Worm (Caenorhabditis elegans) whole organism, L3 larva: ENCODE measurements around the gene lst-6.
A peak's percentile ranks its signal among the peaks of the same experiment; 100 is the strongest.

Experiments used
- R02D3.7 ChIP-seq: fragments of 150-350 bp; optimal IDR thresholded peaks from 2 replicates; lab custom pipeline; 2014; ENCODE audit warnings: missing biosample characterization, missing genetic modification characterization
- ZK546.5 ChIP-seq: sonication (generic microtip); optimal IDR thresholded peaks from 2 replicates; lab custom pipeline; 2017; ENCODE audit warnings: missing biosample characterization, missing genetic modification characterization
- aly-2 ChIP-seq: fragments of 150-350 bp; optimal IDR thresholded peaks from 2 replicates; lab custom pipeline; 2014; ENCODE audit warnings: missing biosample characterization, missing genetic modification characterization
- ama-1 ChIP-seq: fragments of 150-350 bp; optimal IDR thresholded peaks from 2 replicates; lab custom pipeline; 2018
- ceh-16 ChIP-seq: sonication (generic microtip); optimal IDR thresholded peaks from 2 replicates; lab custom pipeline; 2017; ENCODE audit warnings: missing biosample characterization, missing genetic modification characterization
- ceh-28 ChIP-seq: fragments of 150-350 bp; optimal IDR thresholded peaks from 2 replicates; lab custom pipeline; 2014; ENCODE audit warnings: missing biosample characterization, missing genetic modification reagents, missing genetic modification characterization
- ceh-82 ChIP-seq: fragments of 150-350 bp; optimal IDR thresholded peaks from 2 replicates; lab custom pipeline; 2014; ENCODE audit warnings: missing biosample characterization, missing genetic modification characterization
- ceh-9 ChIP-seq: sonication (generic microtip); optimal IDR thresholded peaks from 2 replicates; lab custom pipeline; 2018; ENCODE audit warnings: missing biosample characterization, missing genetic modification characterization
- daf-12 ChIP-seq: fragments of 150-350 bp; optimal IDR thresholded peaks from 2 replicates; lab custom pipeline; 2014; ENCODE audit warnings: missing biosample characterization, missing genetic modification reagents, missing genetic modification characterization
- egl-27 ChIP-seq: sonication (generic microtip); optimal IDR thresholded peaks from 4 replicates; lab custom pipeline; 2017; ENCODE audit warnings: missing biosample characterization, missing genetic modification reagents, missing genetic modification characterization
- egl-5 ChIP-seq: fragments of 150-350 bp; optimal IDR thresholded peaks from 2 replicates; lab custom pipeline; 2017; ENCODE audit warnings: missing biosample characterization, missing genetic modification reagents, missing genetic modification characterization, inconsistent platforms
- elt-1 ChIP-seq: fragments of 150-350 bp; optimal IDR thresholded peaks from 2 replicates; lab custom pipeline; 2014; ENCODE audit warnings: missing biosample characterization, missing genetic modification characterization
- elt-2 ChIP-seq: sonication (generic microtip); optimal IDR thresholded peaks from 2 replicates; lab custom pipeline; 2016; ENCODE audit warnings: missing genetic modification reagents, mild to moderate bottlenecking, missing genetic modification characterization, missing compliant biosample characterization
- elt-3 ChIP-seq, 3 experiments: fragments of 150-350 bp in 1 of 3; sonication (generic microtip) in 2 of 3; optimal IDR thresholded peaks; 2 replicates in 2 of 3; 4 replicates in 1 of 3; lab custom pipeline; 2014 to 2017; ENCODE audit warnings: missing biosample characterization in 3 of 3, missing genetic modification characterization in 3 of 3
- eor-1 ChIP-seq, 2 experiments: fragments of 150-350 bp; optimal IDR thresholded peaks; 2 replicates each; lab custom pipeline; 2014 to 2018; ENCODE audit warnings: missing biosample characterization in 2 of 2, missing genetic modification characterization in 2 of 2
- fkh-10 ChIP-seq: sonication (generic microtip); optimal IDR thresholded peaks from 2 replicates; lab custom pipeline; 2017; ENCODE audit warnings: missing biosample characterization, missing genetic modification reagents, missing genetic modification characterization
- fos-1 ChIP-seq: fragments of 150-350 bp; optimal IDR thresholded peaks from 2 replicates; lab custom pipeline; 2014; ENCODE audit warnings: missing biosample characterization, missing genetic modification characterization
- hmg-11 ChIP-seq: sonication (generic microtip); optimal IDR thresholded peaks from 2 replicates; lab custom pipeline; 2016; ENCODE audit warnings: missing genetic modification characterization, missing compliant biosample characterization
- jun-1 ChIP-seq: fragments of 150-350 bp; optimal IDR thresholded peaks from 2 replicates; lab custom pipeline; 2014; ENCODE audit warnings: missing biosample characterization, missing genetic modification reagents, missing genetic modification characterization
- lin-15B ChIP-seq: fragments of 150-350 bp; optimal IDR thresholded peaks from 2 replicates; lab custom pipeline; 2014; ENCODE audit warnings: missing biosample characterization, missing genetic modification characterization
- lin-39 ChIP-seq: fragments of 150-350 bp; optimal IDR thresholded peaks from 2 replicates; lab custom pipeline; 2018; ENCODE audit warnings: missing biosample characterization, missing genetic modification reagents, missing genetic modification characterization
- lsy-12 ChIP-seq: sonication (generic microtip); optimal IDR thresholded peaks from 2 replicates; lab custom pipeline; 2016; ENCODE audit warnings: mild to moderate bottlenecking, missing genetic modification characterization, missing compliant biosample characterization
- mdl-1 ChIP-seq: fragments of 150-350 bp; optimal IDR thresholded peaks from 2 replicates; lab custom pipeline; 2014; ENCODE audit warnings: missing biosample characterization, missing genetic modification characterization
- mml-1 ChIP-seq: fragments of 150-350 bp; sonication (generic microtip); optimal IDR thresholded peaks from 3 replicates; lab custom pipeline; 2014; ENCODE audit warnings: missing biosample characterization, missing genetic modification characterization
- nfya-1 ChIP-seq: sonication (generic microtip); optimal IDR thresholded peaks from 2 replicates; lab custom pipeline; 2017; ENCODE audit warnings: missing genetic modification characterization, mild to moderate bottlenecking, missing compliant biosample characterization, antibody characterized with exemption, moderate library complexity; ENCODE audit not compliant: insufficient read depth
- nhr-11 ChIP-seq: fragments of 150-350 bp; optimal IDR thresholded peaks from 2 replicates; lab custom pipeline; 2014; ENCODE audit warnings: missing biosample characterization, missing genetic modification characterization
- nhr-12 ChIP-seq: fragments of 150-350 bp; optimal IDR thresholded peaks from 2 replicates; lab custom pipeline; 2014; ENCODE audit warnings: missing biosample characterization, missing genetic modification characterization
- nhr-23 ChIP-seq: fragments of 150-350 bp; optimal IDR thresholded peaks from 2 replicates; lab custom pipeline; 2014; ENCODE audit warnings: missing biosample characterization, missing genetic modification reagents, missing genetic modification characterization
- nhr-237 ChIP-seq: fragments of 150-350 bp; optimal IDR thresholded peaks from 2 replicates; lab custom pipeline; 2014; ENCODE audit warnings: missing biosample characterization, missing genetic modification characterization
- nhr-25 ChIP-seq: sonication (generic microtip); optimal IDR thresholded peaks from 2 replicates; lab custom pipeline; 2017; ENCODE audit warnings: missing biosample characterization, missing genetic modification characterization
- nhr-28 ChIP-seq: fragments of 150-350 bp; optimal IDR thresholded peaks from 2 replicates; lab custom pipeline; 2014; ENCODE audit warnings: missing biosample characterization, missing genetic modification characterization
- nhr-43 ChIP-seq: sonication (generic microtip); optimal IDR thresholded peaks from 2 replicates; lab custom pipeline; 2016; ENCODE audit warnings: mild to moderate bottlenecking, missing genetic modification characterization, missing compliant biosample characterization; ENCODE audit not compliant: poor library complexity, severe bottlenecking
- nhr-67 ChIP-seq: fragments of 150-350 bp; optimal IDR thresholded peaks from 2 replicates; lab custom pipeline; 2014; ENCODE audit warnings: missing biosample characterization, missing genetic modification characterization
- nhr-76 ChIP-seq: fragments of 150-350 bp; sonication (generic microtip); optimal IDR thresholded peaks from 5 replicates; lab custom pipeline; 2014; ENCODE audit warnings: missing biosample characterization, missing genetic modification characterization
- pha-4 ChIP-seq: fragments of 150-350 bp; optimal IDR thresholded peaks from 2 replicates; lab custom pipeline; 2014; ENCODE audit warnings: missing biosample characterization, missing genetic modification reagents, missing genetic modification characterization
- pqm-1 ChIP-seq: fragments of 150-350 bp; optimal IDR thresholded peaks from 2 replicates; lab custom pipeline; 2017; ENCODE audit warnings: missing biosample characterization, missing genetic modification characterization, inconsistent platforms
- sea-2 ChIP-seq: fragments of 150-350 bp; sonication (generic microtip); optimal IDR thresholded peaks from 4 replicates; lab custom pipeline; 2014; ENCODE audit warnings: missing biosample characterization, missing genetic modification reagents, missing genetic modification characterization
- skn-1 ChIP-seq: fragments of 150-350 bp; optimal IDR thresholded peaks from 2 replicates; lab custom pipeline; 2014; ENCODE audit warnings: missing biosample characterization, missing genetic modification characterization
- snpc-4 ChIP-seq: fragments of 150-350 bp; optimal IDR thresholded peaks from 2 replicates; lab custom pipeline; 2014; ENCODE audit warnings: missing biosample characterization, missing genetic modification characterization
- tbx-2 ChIP-seq: sonication (generic microtip); optimal IDR thresholded peaks from 2 replicates; lab custom pipeline; 2016; ENCODE audit warnings: mild to moderate bottlenecking, missing genetic modification characterization, missing compliant biosample characterization
- unc-39 ChIP-seq: sonication (generic microtip); optimal IDR thresholded peaks from 4 replicates; lab custom pipeline; 2017; ENCODE audit warnings: missing biosample characterization, missing genetic modification characterization
- unc-62 ChIP-seq: fragments of 150-350 bp; sonication (generic microtip); optimal IDR thresholded peaks from 4 replicates; lab custom pipeline; 2014; ENCODE audit warnings: missing biosample characterization, missing genetic modification reagents, missing genetic modification characterization
- zag-1 ChIP-seq: fragments of 150-350 bp; optimal IDR thresholded peaks from 2 replicates; lab custom pipeline; 2014; ENCODE audit warnings: missing biosample characterization, missing genetic modification characterization
- ztf-11 ChIP-seq: fragments of 150-350 bp; optimal IDR thresholded peaks from 2 replicates; lab custom pipeline; 2014; ENCODE audit warnings: missing biosample characterization, missing genetic modification characterization
- ztf-4 ChIP-seq: fragments of 150-350 bp; optimal IDR thresholded peaks from 2 replicates; lab custom pipeline; 2014; ENCODE audit warnings: missing biosample characterization, missing genetic modification characterization

The lst-6 gene

ce11 chrII:7001405-7001804 is 20.9 kb downstream of the lst-6 start:
- TF ChIP-seq elt-2 (tag; lab: Kevin White, UChicago) = peak; percentile 24
- peak; percentile 13 for TF ChIP-seq lsy-12 (tag; lab: Kevin White, UChicago)
- TF ChIP-seq, all 47 proteins: peak for 2; not testable (repeated sequence) for 45

- TF ChIP-seq lsy-12 (tag; lab: Kevin White, UChicago) (no peak), ama-1 (lab: Kevin White, UChicago) (no peak), elt-3 (tag; optimal IDR thresholded peaks at IDR 0.05; lab: Kevin White, UChicago) (no peak), skn-1 (tag; lab: Kevin White, UChicago) (no peak), nhr-28 (tag; lab: Kevin White, UChicago) (no peak), lin-39 (tag; lab: Kevin White, UChicago) (no peak), unc-39 (tag; lab: Kevin White, UChicago) (no peak), ceh-28 (tag; lab: Kevin White, UChicago) (no peak)
Observed at ce11 chrII:6995583-6995982, 26.7 kb downstream of the lst-6 start.

ce11 chrII:6994677-6995076 is 27.6 kb downstream of the lst-6 start, which contains the start of gene unc-104:
TSS of gene unc-104 (plus strand) at chrII:6994987.
- TF ChIP-seq ztf-11 (tag; lab: Kevin White, UChicago) (no peak), nhr-67 (tag; lab: Kevin White, UChicago) (no peak), nfya-1 (tag; lab: Kevin White, UChicago) (peak; percentile 44), nhr-76 (tag; lab: Kevin White, UChicago) (no peak), fkh-10 (GFP tag; lab: Kevin White, UChicago) (peak; percentile 87), skn-1 (tag; lab: Kevin White, UChicago) (no peak), ztf-4 (tag; lab: Kevin White, UChicago) (no peak), nhr-11 (tag; lab: Kevin White, UChicago) (no peak), nhr-43 (no peak), nhr-23 (tag; lab: Kevin White, UChicago) (no peak), unc-39 (tag; lab: Kevin White, UChicago) (no peak), mml-1 (no peak)

ce11 chrII:6992949-6993348 is 29.4 kb downstream of the lst-6 start:
- TF ChIP-seq nhr-76 (tag; lab: Kevin White, UChicago) = no peak
- no peak for TF ChIP-seq nhr-23 (tag; lab: Kevin White, UChicago)
- no peak for TF ChIP-seq ceh-82 (tag; lab: Kevin White, UChicago)
- TF ChIP-seq R02D3.7 (tag; lab: Kevin White, UChicago) = no peak
- TF ChIP-seq lsy-12 (tag; lab: Kevin White, UChicago) = peak; percentile 15
- no peak for TF ChIP-seq snpc-4 (tag; lab: Kevin White, UChicago)
- no peak for TF ChIP-seq ama-1 (lab: Kevin White, UChicago)
- TF ChIP-seq ceh-28 (tag; lab: Kevin White, UChicago) = peak; percentile 18
- no peak for TF ChIP-seq elt-2 (tag; lab: Kevin White, UChicago)
- TF ChIP-seq eor-1 (tag; optimal IDR thresholded peaks at IDR 0.05; lab: Kevin White, UChicago) = no peak
- no peak for TF ChIP-seq tbx-2 (tag; lab: Kevin White, UChicago)
- no peak for TF ChIP-seq nhr-25
- TF ChIP-seq skn-1 (tag; lab: Kevin White, UChicago) = no peak
- no peak for TF ChIP-seq sea-2
- TF ChIP-seq fos-1 = no peak
- peak; percentile 12 for TF ChIP-seq unc-62
- no peak for TF ChIP-seq elt-1 (tag; lab: Kevin White, UChicago)
- TF ChIP-seq egl-27 (tag; lab: Kevin White, UChicago) = no peak
- no peak for TF ChIP-seq ceh-16 (tag; lab: Kevin White, UChicago)
- no peak for TF ChIP-seq nhr-237
- TF ChIP-seq nhr-11 (tag; lab: Kevin White, UChicago) = no peak
- no peak for TF ChIP-seq nhr-12 (tag; lab: Kevin White, UChicago)
- no peak for TF ChIP-seq ZK546.5
- no peak for TF ChIP-seq mml-1
- TF ChIP-seq pha-4 = no peak
- TF ChIP-seq jun-1 (tag; lab: Kevin White, UChicago) = no peak
- no peak for TF ChIP-seq unc-39 (tag; lab: Kevin White, UChicago)
- TF ChIP-seq pqm-1 = no peak
- TF ChIP-seq ztf-4 (tag; lab: Kevin White, UChicago) = no peak
- TF ChIP-seq egl-5 (tag; lab: Kevin White, UChicago) = peak; percentile 36
- peak; percentile 1 for TF ChIP-seq lin-15B (tag; lab: Kevin White, UChicago)
- TF ChIP-seq nhr-28 (tag; lab: Kevin White, UChicago) = no peak
- no peak for TF ChIP-seq elt-3 (tag; optimal IDR thresholded peaks at IDR 0.05; lab: Kevin White, UChicago)
- no peak for TF ChIP-seq zag-1 (tag; lab: Kevin White, UChicago)
- no peak for TF ChIP-seq nhr-43
- TF ChIP-seq hmg-11 (tag; lab: Kevin White, UChicago) = peak; percentile 11
- peak; percentile 94 for TF ChIP-seq fkh-10 (GFP tag; lab: Kevin White, UChicago)
- no peak for TF ChIP-seq aly-2 (tag; lab: Kevin White, UChicago)
- TF ChIP-seq mdl-1 (tag; lab: Kevin White, UChicago) = no peak
- no peak for TF ChIP-seq ceh-9
- peak; percentile 60 for TF ChIP-seq lin-39 (tag; lab: Kevin White, UChicago)
- no peak for TF ChIP-seq daf-12 (tag; lab: Kevin White, UChicago)
- TF ChIP-seq ztf-11 (tag; lab: Kevin White, UChicago) = no peak
